Fruit fly (Drosophila melanogaster): Measurements from ENCODE around the gene FASN1.

Gene FASN1

dm6 chr2L:3100812-3101211, 44.4 kb downstream of the FASN1 start (continued):
- TF ChIP-seq Usf (GFP tag; optimal IDR thresholded peaks at IDR 0.05) (no peak), mam (GFP tag; optimal IDR thresholded peaks at IDR 0.05) (peak; percentile 26), CG18599 (GFP tag; optimal IDR thresholded peaks at IDR 0.05) (peak; percentile 32), CG12104 (GFP tag; optimal IDR thresholded peaks at IDR 0.05) (no peak), CG12769 (tag; optimal IDR thresholded peaks at IDR 0.05) (peak; percentile 65), Hmr (GFP tag; optimal IDR thresholded peaks at IDR 0.05) (no peak), CkIIα-i1 (GFP tag; IDR thresholded peaks at IDR 0.05) (no peak), fd3F (GFP tag; optimal IDR thresholded peaks at IDR 0.05) (no peak), NC2β (GFP tag; optimal IDR thresholded peaks at IDR 0.05) (peak; percentile 20), tll (GFP tag; optimal IDR thresholded peaks at IDR 0.05) (no peak), D19B (GFP tag; optimal IDR thresholded peaks at IDR 0.05) (no peak), Rfx (GFP tag; IDR thresholded peaks at IDR 0.05) (peak; percentile 40; the same call in 1 of the 2 replicates), luna (GFP tag; optimal IDR thresholded peaks at IDR 0.05) (no peak), CG1529 (GFP tag; optimal IDR thresholded peaks at IDR 0.05) (no peak), CG2712 (tag; optimal IDR thresholded peaks at IDR 0.05) (peak; percentile 44), CG2116 (GFP tag; optimal IDR thresholded peaks at IDR 0.05) (no peak), CG2889 (GFP tag; IDR thresholded peaks at IDR 0.05) (peak; percentile 43; the same call in 1 of the 3 replicates), gcm (GFP tag; optimal IDR thresholded peaks at IDR 0.05) (no peak), CG14965 (GFP tag; optimal IDR thresholded peaks at IDR 0.05; ENCODE audit: borderline replicate concordance) (no peak), CG14441 (GFP tag; IDR thresholded peaks at IDR 0.05) (peak; percentile 61; the same call in 1 of the 2 replicates), CG13287 (GFP tag; IDR thresholded peaks at IDR 0.05; ENCODE audit: partially characterized antibody) (no peak), CG5245 (GFP tag; optimal IDR thresholded peaks at IDR 0.05) (no peak), toy (GFP tag; IDR thresholded peaks at IDR 0.05) (no peak), klu (GFP tag; IDR thresholded peaks at IDR 0.05) (no peak), lab (GFP tag; optimal IDR thresholded peaks at IDR 0.05) (peak; percentile 30), fru (optimal IDR thresholded peaks at IDR 0.05) (no peak), Dll (GFP tag; IDR thresholded peaks at IDR 0.05; ENCODE audit: partially characterized antibody) (no peak), Hr78 (GFP tag; optimal IDR thresholded peaks at IDR 0.05) (peak in 1 of 2 experiments; percentile 5), CG6854 (GFP tag; optimal IDR thresholded peaks at IDR 0.05) (no peak), CG9817 (tag; optimal IDR thresholded peaks at IDR 0.05) (peak; percentile 17), tio (GFP tag; optimal IDR thresholded peaks at IDR 0.05) (no peak), Ets97D (GFP tag; optimal IDR thresholded peaks at IDR 0.05) (no peak), CG10565 (GFP tag; optimal IDR thresholded peaks at IDR 0.05) (no peak), dm (GFP tag; optimal IDR thresholded peaks at IDR 0.05) (no peak), row (GFP tag; IDR thresholded peaks at IDR 0.05) (peak; percentile 75), CG13894 (tag; optimal IDR thresholded peaks at IDR 0.05) (no peak), CG18262 (tag; optimal IDR thresholded peaks at IDR 0.05) (peak; percentile 52), cwo (GFP tag; optimal IDR thresholded peaks at IDR 0.05) (no peak), unpg (GFP tag; optimal IDR thresholded peaks at IDR 0.05) (peak; percentile 47), hbn (GFP tag; IDR thresholded peaks at IDR 0.05; ENCODE audit: partially characterized antibody) (no peak), gsb-n (tag; optimal IDR thresholded peaks at IDR 0.05) (no peak), ind (GFP tag; optimal IDR thresholded peaks at IDR 0.05) (peak; percentile 23), crol (GFP tag; IDR thresholded peaks at IDR 0.05) (no peak), CG3838 (GFP tag; optimal IDR thresholded peaks at IDR 0.05) (no peak), tap (tag; optimal IDR thresholded peaks at IDR 0.05) (no peak), CG8924 (tag; optimal IDR thresholded peaks at IDR 0.05) (no peak), CG4328 (GFP tag; optimal IDR thresholded peaks at IDR 0.05) (peak; percentile 20), Tbp (GFP tag; optimal IDR thresholded peaks at IDR 0.05) (no peak), p53 (GFP tag; optimal IDR thresholded peaks at IDR 0.05) (no peak), Sox102F (GFP tag; optimal IDR thresholded peaks at IDR 0.05) (peak; percentile 80), Dfd (GFP tag; optimal IDR thresholded peaks at IDR 0.05) (no peak)
